Fruit fly (Drosophila melanogaster): ENCODE results near the gene plh.

plh gene

dm6 chr3R:4974514-4975314 lies 36.1 kb downstream of the plh start (continued):
- TF ChIP-seq crc (GFP tag; optimal IDR thresholded peaks at IDR 0.05), result no peak
- TF ChIP-seq Jarid2 (GFP tag; optimal IDR thresholded peaks at IDR 0.05), result no peak
- no peak for TF ChIP-seq CG8290 (GFP tag; optimal IDR thresholded peaks at IDR 0.05)
- peak in 1 of 2 experiments; percentile 26 for TF ChIP-seq CG8290 (tag; optimal IDR thresholded peaks at IDR 0.05)
- TF ChIP-seq Atf3 (GFP tag; optimal IDR thresholded peaks at IDR 0.05), result no peak
- no peak for TF ChIP-seq h (optimal IDR thresholded peaks at IDR 0.05)
- peak; percentile 86 for TF ChIP-seq Ets65A (GFP tag)
- TF ChIP-seq rib (GFP tag; IDR thresholded peaks at IDR 0.05), result no peak
- no peak for TF ChIP-seq cas (GFP tag; IDR thresholded peaks at IDR 0.05)
- TF ChIP-seq Sry-β (GFP tag; optimal IDR thresholded peaks at IDR 0.05), result peak; percentile 2
- no peak for TF ChIP-seq lov (optimal IDR thresholded peaks at IDR 0.05)
- 0 out of 3 replicates have a peak, but pooled peaks have one; percentile 44 for TF ChIP-seq lov (GFP tag; IDR thresholded peaks at IDR 0.05)
- TF ChIP-seq fd102C (GFP tag; optimal IDR thresholded peaks at IDR 0.05), result peak; percentile 3
- no peak for TF ChIP-seq Dref (GFP tag; IDR thresholded peaks at IDR 0.05)
- peak; percentile 47; the same call in 1 of the 2 replicates for TF ChIP-seq chm (GFP tag; IDR thresholded peaks at IDR 0.05)
- TF ChIP-seq Pdp1 (GFP tag; optimal IDR thresholded peaks at IDR 0.05), result peak in 1 of 2 experiments; percentile 19
- TF ChIP-seq bcd (GFP tag; optimal IDR thresholded peaks at IDR 0.05), result peak; percentile 5
- TF ChIP-seq CG10543 (GFP tag; optimal IDR thresholded peaks at IDR 0.05), result no peak
- TF ChIP-seq CG4424 (GFP tag; optimal IDR thresholded peaks at IDR 0.05), result peak; percentile 17
- no peak for TF ChIP-seq Max (GFP tag; optimal IDR thresholded peaks at IDR 0.05)
- peak in 1 of 2 experiments; percentile 11 for TF ChIP-seq chif (GFP tag; optimal IDR thresholded peaks at IDR 0.05)
- no peak for TF ChIP-seq pho (GFP tag; optimal IDR thresholded peaks at IDR 0.05)
- TF ChIP-seq CG14441 (GFP tag; IDR thresholded peaks at IDR 0.05), result no peak
- TF ChIP-seq CG8388 (GFP tag; optimal IDR thresholded peaks at IDR 0.05), result no peak
- no peak for TF ChIP-seq CG12219 (GFP tag; optimal IDR thresholded peaks at IDR 0.05)
- TF ChIP-seq Usf (GFP tag; optimal IDR thresholded peaks at IDR 0.05), result no peak
- TF ChIP-seq CG9437 (GFP tag; optimal IDR thresholded peaks at IDR 0.05), result peak; percentile 29
- peak; percentile 13 for TF ChIP-seq CG7839 (tag; optimal IDR thresholded peaks at IDR 0.05)
- no peak for TF ChIP-seq peb (GFP tag; IDR thresholded peaks at IDR 0.05)
- TF ChIP-seq CG9215 (GFP tag; IDR thresholded peaks at IDR 0.05), result no peak
- TF ChIP-seq CG15011 (GFP tag; optimal IDR thresholded peaks at IDR 0.05), result no peak
- no peak for TF ChIP-seq inv (GFP tag; IDR thresholded peaks at IDR 0.05; ENCODE audit: partially characterized antibody)
- TF ChIP-seq CG13775 (GFP tag; optimal IDR thresholded peaks at IDR 0.05), result peak; percentile 14
- no peak for TF ChIP-seq Blimp-1 (GFP tag; optimal IDR thresholded peaks at IDR 0.05)
- no peak for TF ChIP-seq CG11696 (GFP tag; IDR thresholded peaks at IDR 0.05)
- 0 out of 2 replicates have a peak, but pooled peaks have one; percentile 21 for TF ChIP-seq CG4360 (GFP tag; IDR thresholded peaks at IDR 0.05)
- peak; percentile 60 for TF ChIP-seq Med (GFP tag)
- no peak for TF ChIP-seq CG10565 (GFP tag; optimal IDR thresholded peaks at IDR 0.05)
- TF ChIP-seq hkb (optimal IDR thresholded peaks at IDR 0.05), result peak; percentile 14
- TF ChIP-seq hkb (GFP tag; IDR thresholded peaks at IDR 0.05), result no peak
- TF ChIP-seq hth (optimal IDR thresholded peaks at IDR 0.05), result no peak
- no peak for TF ChIP-seq sd (tag; optimal IDR thresholded peaks at IDR 0.05)
- TF ChIP-seq eyg (GFP tag; optimal IDR thresholded peaks at IDR 0.05), result no peak
- no peak for TF ChIP-seq aop (GFP tag; IDR thresholded peaks at IDR 0.05)
- no peak for TF ChIP-seq CG18476 (GFP tag; optimal IDR thresholded peaks at IDR 0.05)
- no peak; the same call in 2 of the 3 replicates for TF ChIP-seq CG14050 (GFP tag; IDR thresholded peaks at IDR 0.05)
- TF ChIP-seq ham (GFP tag; IDR thresholded peaks at IDR 0.05), result no peak
- peak in 1 of 3 experiments; percentile 49 for TF ChIP-seq lola (GFP tag; optimal IDR thresholded peaks at IDR 0.05)
- peak; percentile 14 for TF ChIP-seq Myb (GFP tag; optimal IDR thresholded peaks at IDR 0.05)
- no peak for TF ChIP-seq CG6765 (GFP tag; optimal IDR thresholded peaks at IDR 0.05)
- no peak for TF ChIP-seq CG12744 (GFP tag; optimal IDR thresholded peaks at IDR 0.05)
